Worm (Caenorhabditis elegans): ENCODE data around the gene R02D5.4.

R02D5.4 gene

DNA sequence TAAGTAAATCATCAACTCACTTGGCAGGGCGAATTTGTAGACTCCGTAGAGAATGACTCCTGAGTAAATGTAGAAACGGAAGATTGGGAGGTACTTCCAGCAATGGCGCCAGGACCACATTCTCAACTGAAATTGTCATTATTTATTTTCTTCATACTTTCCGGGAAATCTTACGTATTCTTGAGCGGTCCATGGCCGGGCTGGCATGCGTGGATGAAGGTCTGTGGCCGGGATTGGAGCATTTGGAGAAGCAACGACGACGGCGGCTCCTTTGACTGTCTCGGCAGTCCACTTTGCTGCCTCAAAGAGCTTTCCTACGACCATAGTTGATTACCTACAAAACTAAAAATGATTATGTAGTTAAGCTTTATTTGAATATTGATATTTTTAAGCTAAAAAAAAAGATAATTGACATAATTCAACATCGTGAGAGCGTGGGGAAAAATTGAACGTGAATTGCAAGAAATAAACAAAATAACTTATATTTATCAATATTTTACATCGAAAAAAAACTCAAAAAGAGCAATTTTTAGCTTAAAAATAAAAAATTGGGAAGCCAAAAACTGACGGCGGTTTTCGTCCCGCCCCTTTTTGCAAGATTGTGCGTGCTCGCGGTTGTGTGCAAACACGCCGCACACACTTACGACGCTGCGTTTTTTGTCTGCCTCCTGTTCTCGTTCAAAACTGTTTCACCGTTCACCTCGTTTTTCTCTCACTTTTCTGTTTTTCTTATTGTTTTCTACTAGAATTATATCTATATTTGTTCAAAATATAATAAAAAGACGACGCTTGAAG, 39.5 kb upstream of the R02D5.4 start, which contains the start of gene ril-1 (continued):
- no peak for TF ChIP-seq ama-1 (optimal IDR thresholded peaks at IDR 0.05)
- TF ChIP-seq ZK337.2 (GFP tag; IDR thresholded peaks at IDR 0.05) = no peak
- TF ChIP-seq sdz-12 (GFP tag; optimal IDR thresholded peaks at IDR 0.05) = no peak
- TF ChIP-seq aha-1 (tag) = peak; percentile 77
- TF ChIP-seq spr-3 (GFP tag; optimal IDR thresholded peaks at IDR 0.05) = no peak
- TF ChIP-seq tra-1 (GFP tag; IDR thresholded peaks at IDR 0.05) = no peak
- no peak for TF ChIP-seq ZK546.5 (tag; optimal IDR thresholded peaks at IDR 0.05)
- TF ChIP-seq ceh-44 (GFP tag; IDR thresholded peaks at IDR 0.05) = no peak
- no peak for TF ChIP-seq php-3 (GFP tag; IDR thresholded peaks at IDR 0.05)
- TF ChIP-seq mdl-1 (tag; optimal IDR thresholded peaks at IDR 0.05) = no peak
- TF ChIP-seq R02D3.7 (tag; optimal IDR thresholded peaks at IDR 0.05) = no peak
- TF ChIP-seq Y5F2A.4 (GFP tag; optimal IDR thresholded peaks at IDR 0.05) = no peak
- TF ChIP-seq ceh-62 (tag; optimal IDR thresholded peaks at IDR 0.05) = no peak
- TF ChIP-seq lin-39 (tag; optimal IDR thresholded peaks at IDR 0.05) = no peak
- TF ChIP-seq saeg-2 (GFP tag; IDR thresholded peaks at IDR 0.05) = no peak
- TF ChIP-seq dmd-9 (GFP tag; IDR thresholded peaks at IDR 0.05) = no peak
- no peak for TF ChIP-seq lin-29 (GFP tag; IDR thresholded peaks at IDR 0.05)
- no peak for TF ChIP-seq ceh-82 (tag; optimal IDR thresholded peaks at IDR 0.05)
- no peak for TF ChIP-seq ztf-11 (tag; optimal IDR thresholded peaks at IDR 0.05)
- no peak for TF ChIP-seq Y105C5A.15 (GFP tag; IDR thresholded peaks at IDR 0.05)
- no peak for TF ChIP-seq F37D6.2 (tag; optimal IDR thresholded peaks at IDR 0.05)
- TF ChIP-seq duxl-1 (tag; optimal IDR thresholded peaks at IDR 0.05; ENCODE audit: poor library complexity) = no peak
- TF ChIP-seq F49E8.2 (tag; optimal IDR thresholded peaks at IDR 0.05; ENCODE audit: borderline replicate concordance) = no peak
- no peak for TF ChIP-seq daf-16 (GFP tag; optimal IDR thresholded peaks at IDR 0.05)
- peak; percentile 40 for TF ChIP-seq daf-16 (tag; optimal IDR thresholded peaks at IDR 0.05)
- no peak for TF ChIP-seq set-16 (GFP tag; IDR thresholded peaks at IDR 0.05)
- no peak for TF ChIP-seq nhr-237 (tag; optimal IDR thresholded peaks at IDR 0.05)
- TF ChIP-seq hlh-11 (tag; optimal IDR thresholded peaks at IDR 0.05) = no peak
- TF ChIP-seq daf-19 (GFP tag; conservative IDR thresholded peaks at IDR 0.05) = no peak
- no peak for TF ChIP-seq zfp-3 (GFP tag; conservative IDR thresholded peaks at IDR 0.05)
- TF ChIP-seq unc-62 (GFP tag; optimal IDR thresholded peaks at IDR 0.05 in 1 of 2) = no peak
- no peak for TF ChIP-seq unc-62 (tag; optimal IDR thresholded peaks at IDR 0.05)
- TF ChIP-seq jun-1 (tag; optimal IDR thresholded peaks at IDR 0.05) = no peak
- TF ChIP-seq nhr-111 (GFP tag; optimal IDR thresholded peaks at IDR 0.05) = no peak
- TF ChIP-seq zag-1 (tag; optimal IDR thresholded peaks at IDR 0.05) = no peak
- peak; percentile 45; the same call in 1 of the 2 replicates for TF ChIP-seq hmg-1.1 (GFP tag; IDR thresholded peaks at IDR 0.05)
- TF ChIP-seq egl-43 (GFP tag; IDR thresholded peaks at IDR 0.05) = no peak
- TF ChIP-seq mdt-29 (GFP tag; IDR thresholded peaks at IDR 0.05) = no peak
- TF ChIP-seq F10B5.3 (tag; optimal IDR thresholded peaks at IDR 0.05) = no peak
- no peak for TF ChIP-seq ztf-7 (tag; optimal IDR thresholded peaks at IDR 0.05)

DNA sequence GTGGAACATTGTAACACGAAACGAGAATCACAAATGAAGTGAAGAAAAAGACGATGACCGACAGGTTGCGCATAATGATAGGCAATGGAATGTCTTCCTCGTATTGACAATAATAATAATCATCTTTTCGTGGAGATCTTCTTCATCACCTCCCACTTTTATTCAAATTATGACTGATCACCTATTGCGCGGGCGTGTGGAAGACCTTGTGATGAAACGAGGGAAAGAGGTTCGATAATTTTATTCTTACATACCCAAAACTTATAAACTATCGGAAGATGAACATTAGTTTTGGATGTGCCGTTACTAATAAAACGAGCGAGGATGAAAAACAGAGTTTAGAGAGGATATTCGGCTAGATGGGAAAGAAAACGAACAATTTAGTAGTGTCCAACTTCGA, 38.6 kb upstream of the R02D5.4 start, which contains the start of gene C53A5.2:
C53A5.2 (minus strand) TSS at position 101 of the 400 bp plus-strand sequence.
- TF ChIP-seq madf-9 (GFP tag; conservative IDR thresholded peaks at IDR 0.05) (no peak), nhr-77 (tag; optimal IDR thresholded peaks at IDR 0.05) (no peak), set-16 (GFP tag; IDR thresholded peaks at IDR 0.05) (no peak)

All from whole organism, L4 larva.